Worm (Caenorhabditis elegans): ENCODE results near the gene sra-34.

sra-34 gene

DNA sequence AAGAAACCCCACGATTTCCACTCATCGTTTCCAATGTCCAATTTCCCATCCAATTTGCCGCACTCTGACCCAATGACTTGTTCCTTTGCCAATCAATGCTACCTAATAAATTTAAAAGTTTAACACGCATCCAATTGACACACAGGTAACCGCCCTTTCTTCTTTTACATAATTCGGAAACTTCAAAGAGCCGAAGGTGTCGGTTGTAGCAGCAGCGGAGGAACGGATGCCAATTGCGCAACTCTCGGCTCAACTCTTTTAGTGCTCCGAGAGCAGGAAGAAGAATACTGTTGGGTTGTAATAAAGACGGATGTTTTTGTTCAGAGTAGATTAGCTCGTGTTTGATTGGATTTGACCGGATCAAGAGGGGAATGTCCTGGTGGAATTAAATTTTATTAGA is 26.2 kb downstream of the sra-34 start:
- TF ChIP-seq nhr-20 (tag; optimal IDR thresholded peaks at IDR 0.05) (no peak), fkh-8 (tag; optimal IDR thresholded peaks at IDR 0.05) (no peak), nhr-237 (tag; optimal IDR thresholded peaks at IDR 0.05) (no peak), mdl-1 (tag; optimal IDR thresholded peaks at IDR 0.05) (no peak), lir-3 (tag; optimal IDR thresholded peaks at IDR 0.05; ENCODE audit: poor library complexity) (no peak), jun-1 (tag; optimal IDR thresholded peaks at IDR 0.05) (no peak), nhr-84 (tag; optimal IDR thresholded peaks at IDR 0.05) (no peak)

DNA sequence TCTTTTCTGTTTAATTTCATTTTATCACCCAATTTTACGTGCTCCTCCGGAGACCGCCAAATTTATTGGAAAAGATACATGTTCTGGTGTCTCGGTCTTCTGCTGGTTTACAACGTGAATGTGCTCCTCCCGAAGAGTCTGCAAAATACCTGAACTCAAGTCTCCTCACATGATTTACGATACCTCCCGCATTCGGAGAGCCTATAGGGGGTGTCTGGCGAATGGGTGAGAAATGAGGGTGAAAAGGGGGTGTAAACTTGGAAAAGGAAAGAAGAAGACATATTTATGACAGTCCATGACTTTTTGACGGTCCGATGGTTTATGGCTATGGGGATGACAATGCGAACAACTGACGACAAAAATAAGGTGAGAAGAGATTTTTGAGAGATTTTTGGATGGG is 27.2 kb downstream of the sra-34 start:
- TF ChIP-seq ztf-4 (tag; optimal IDR thresholded peaks at IDR 0.05) (no peak), snu-23 (GFP tag; optimal IDR thresholded peaks at IDR 0.05) (no peak), lin-14 (GFP tag; optimal IDR thresholded peaks at IDR 0.05) (peak; percentile 34), efl-1 (optimal IDR thresholded peaks at IDR 0.05) (no peak), efl-1 (GFP tag; optimal IDR thresholded peaks at IDR 0.05 in 1 of 2) (peak in 1 of 2 experiments; percentile 63), xbp-1 (tag; optimal IDR thresholded peaks at IDR 0.05) (no peak), mep-1 (tag; optimal IDR thresholded peaks at IDR 0.05) (no peak), lir-3 (tag; optimal IDR thresholded peaks at IDR 0.05; ENCODE audit: poor library complexity) (no peak), F16B12.6 (tag; optimal IDR thresholded peaks at IDR 0.05) (no peak), sptf-1 (tag; optimal IDR thresholded peaks at IDR 0.05) (no peak), tbx-2 (tag; optimal IDR thresholded peaks at IDR 0.05) (no peak), ceh-90 (tag; optimal IDR thresholded peaks at IDR 0.05) (no peak), irx-1 (tag; optimal IDR thresholded peaks at IDR 0.05) (no peak), rnt-1 (tag; optimal IDR thresholded peaks at IDR 0.05) (peak; percentile 17), hlh-4 (tag; optimal IDR thresholded peaks at IDR 0.05) (no peak)

DNA sequence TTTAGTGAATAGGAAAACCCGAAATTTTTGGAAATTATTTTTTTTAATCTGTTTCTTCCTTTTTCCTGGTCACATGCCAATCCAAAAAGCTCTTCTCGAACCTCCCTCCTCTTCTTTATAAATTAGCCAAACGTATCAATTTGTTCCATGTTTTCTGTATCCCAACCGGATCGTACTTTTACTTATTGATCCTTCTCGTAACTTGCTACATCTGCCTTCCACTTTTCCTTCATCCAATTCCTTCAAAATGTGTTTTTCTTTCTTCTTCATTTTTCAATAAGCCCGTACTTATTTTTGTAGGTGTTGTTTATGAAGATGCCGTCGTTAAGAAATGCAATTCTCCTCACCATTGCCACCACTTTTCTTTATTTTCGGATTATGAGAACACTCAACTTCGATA is 31.6 kb downstream of the sra-34 start, which contains the start of gene cyp-23A1:
TSS of gene cyp-23A1 (plus strand) at position 301 of the 400 bp plus-strand sequence.
- TF ChIP-seq lir-3 (tag; optimal IDR thresholded peaks at IDR 0.05; ENCODE audit: poor library complexity) (no peak), blmp-1 (tag; optimal IDR thresholded peaks at IDR 0.05) (peak; percentile 4)

DNA sequence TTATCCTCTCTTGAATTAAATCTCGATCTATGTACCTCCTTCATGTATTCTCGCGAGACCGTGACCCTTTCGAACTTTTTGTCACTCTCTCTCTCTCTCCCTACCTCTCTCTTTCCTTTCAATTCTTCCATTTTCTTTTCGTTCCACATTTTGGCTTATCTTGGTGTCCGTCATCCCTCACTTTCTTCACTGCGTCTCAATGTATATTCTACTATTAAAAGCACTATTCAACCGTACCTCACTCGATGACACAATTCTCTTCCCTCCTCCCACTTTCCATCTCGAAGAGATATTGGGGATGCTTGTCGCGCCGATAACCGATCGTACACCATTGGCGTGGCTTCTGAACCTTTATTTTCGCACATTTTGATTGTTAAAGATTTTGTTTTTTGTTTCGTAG is 32.8 kb downstream of the sra-34 start:
- TF ChIP-seq blmp-1 (tag; optimal IDR thresholded peaks at IDR 0.05) (peak; percentile 87), nhr-84 (tag; optimal IDR thresholded peaks at IDR 0.05) (no peak), lin-14 (GFP tag; optimal IDR thresholded peaks at IDR 0.05) (peak; percentile 9)

DNA sequence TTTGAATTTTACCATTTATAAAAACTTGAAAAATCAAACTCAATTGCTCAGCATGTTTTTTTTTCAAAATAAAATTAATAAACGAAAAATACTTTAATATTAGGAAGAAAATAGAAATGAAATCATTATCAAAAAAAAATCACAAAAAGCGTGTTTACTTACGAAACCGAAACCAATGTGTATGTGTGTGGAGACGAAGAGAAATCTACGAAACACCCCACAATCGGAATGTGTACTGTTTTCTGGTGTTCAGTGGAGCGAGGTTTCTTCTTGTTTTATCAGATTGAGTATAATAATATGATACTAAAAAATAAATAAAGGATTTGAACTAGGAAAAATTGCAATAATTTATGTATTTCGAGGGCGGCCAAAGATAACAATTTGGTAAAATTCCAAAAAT is 35.8 kb downstream of the sra-34 start:
- TF ChIP-seq snpc-4 (tag; optimal IDR thresholded peaks at IDR 0.05) (no peak), jun-1 (tag; optimal IDR thresholded peaks at IDR 0.05) (no peak), C16A3.4 (tag; optimal IDR thresholded peaks at IDR 0.05) (no peak), blmp-1 (tag; optimal IDR thresholded peaks at IDR 0.05) (peak; percentile 71), mab-9 (GFP tag; IDR thresholded peaks at IDR 0.05) (no peak), lin-35 (GFP tag; optimal IDR thresholded peaks at IDR 0.05) (peak in 1 of 2 experiments; percentile 39), nhr-20 (tag; optimal IDR thresholded peaks at IDR 0.05) (peak; percentile 19), nhr-19 (GFP tag; conservative IDR thresholded peaks at IDR 0.05) (no peak), fos-1 (tag; optimal IDR thresholded peaks at IDR 0.05) (no peak), tbx-2 (tag; optimal IDR thresholded peaks at IDR 0.05) (no peak), unc-98 (GFP tag; IDR thresholded peaks at IDR 0.05) (no peak), pax-3 (tag; optimal IDR thresholded peaks at IDR 0.05) (no peak), lsy-2 (tag; optimal IDR thresholded peaks at IDR 0.05) (peak in 1 of 2 experiments; percentile 28), elt-2 (tag; optimal IDR thresholded peaks at IDR 0.05) (peak; percentile 56), ces-1 (GFP tag; optimal IDR thresholded peaks at IDR 0.05) (no peak), skn-1 (tag; optimal IDR thresholded peaks at IDR 0.05) (peak; percentile 16), nhr-47 (tag; optimal IDR thresholded peaks at IDR 0.05) (no peak), elt-3 (tag; optimal IDR thresholded peaks at IDR 0.05) (peak in 1 of 6 experiments; percentile 77), snu-23 (GFP tag; optimal IDR thresholded peaks at IDR 0.05) (peak; percentile 14), nhr-85 (tag) (no peak), lin-14 (GFP tag; optimal IDR thresholded peaks at IDR 0.05) (peak; percentile 57)

Measured in whole organism, L1 larva.